Worm (Caenorhabditis elegans) whole organism, late embryonic: Measurements from ENCODE around the gene C27F2.9.

Experiments
- C08G9.2 ChIP-seq: sonication (generic microtip); optimal IDR thresholded peaks from 2 replicates; lab custom pipeline; 2016; ENCODE audit warnings: mild to moderate bottlenecking, missing genetic modification characterization, moderate library complexity, missing compliant biosample characterization
- K09A11.1 ChIP-seq: sonication (generic microtip); optimal IDR thresholded peaks from 2 replicates; lab custom pipeline; 2017; ENCODE audit warnings: antibody characterized with exemption, mild to moderate bottlenecking, missing genetic modification characterization, missing compliant biosample characterization; ENCODE audit not compliant: insufficient read depth
- T23F11.4 ChIP-seq: fragments of 200-800 bp; sonication (Bioruptor generic); optimal IDR thresholded peaks from 2 replicates; lab custom pipeline; 2018; ENCODE audit warnings: mild to moderate bottlenecking, missing genetic modification characterization, missing compliant biosample characterization
- Y22D7AL.16 ChIP-seq: sonication (generic microtip); optimal IDR thresholded peaks from 2 replicates; lab custom pipeline; 2016; ENCODE audit warnings: missing genetic modification characterization, missing compliant biosample characterization
- ahr-1 ChIP-seq: sonication (generic microtip); optimal IDR thresholded peaks from 2 replicates; lab custom pipeline; 2016; ENCODE audit warnings: missing genetic modification characterization, missing compliant biosample characterization
- ceh-18 ChIP-seq: sonication (generic microtip); optimal IDR thresholded peaks from 2 replicates; lab custom pipeline; 2016; ENCODE audit warnings: missing genetic modification characterization, missing compliant biosample characterization
- ceh-19 ChIP-seq: fragments of 200-800 bp; sonication (Bioruptor generic); optimal IDR thresholded peaks from 2 replicates; lab custom pipeline; 2018; ENCODE audit warnings: mild to moderate bottlenecking, missing genetic modification characterization, missing compliant biosample characterization
- ceh-22 ChIP-seq: sonication (generic microtip); optimal IDR thresholded peaks from 2 replicates; lab custom pipeline; 2017; ENCODE audit warnings: missing biosample characterization, missing genetic modification characterization
- ceh-24 ChIP-seq: sonication (generic microtip); optimal IDR thresholded peaks from 2 replicates; lab custom pipeline; 2016; ENCODE audit warnings: mild to moderate bottlenecking, missing genetic modification characterization, missing compliant biosample characterization
- ceh-31 ChIP-seq: sonication (generic microtip); optimal IDR thresholded peaks from 2 replicates; lab custom pipeline; 2016; ENCODE audit warnings: missing genetic modification characterization, missing compliant biosample characterization
- ceh-34 ChIP-seq: sonication (generic microtip); optimal IDR thresholded peaks from 2 replicates; lab custom pipeline; 2016; ENCODE audit warnings: mild to moderate bottlenecking, missing genetic modification characterization, missing compliant biosample characterization
- ceh-45 ChIP-seq: fragments of 200-800 bp; sonication (Bioruptor generic); IDR thresholded peaks from 2 replicates; pipeline ENCODE4 v1.3.6; 2022; ENCODE audit warnings: missing genetic modification reagents, missing genetic modification characterization, missing compliant biosample characterization
- ceh-48 ChIP-seq: sonication (generic microtip); optimal IDR thresholded peaks from 2 replicates; lab custom pipeline; 2016; ENCODE audit warnings: missing genetic modification characterization, inconsistent platforms, missing compliant biosample characterization
- ceh-6 ChIP-seq: fragments of 200-800 bp; sonication (Bioruptor generic); optimal IDR thresholded peaks from 2 replicates; lab custom pipeline; 2018; ENCODE audit warnings: mild to moderate bottlenecking, missing genetic modification characterization, missing compliant biosample characterization
- dmd-4 ChIP-seq: sonication (generic microtip); optimal IDR thresholded peaks from 2 replicates; lab custom pipeline; 2016; ENCODE audit warnings: borderline replicate concordance, missing genetic modification characterization, missing compliant biosample characterization
- dve-1 ChIP-seq: sonication (generic microtip); optimal IDR thresholded peaks from 2 replicates; lab custom pipeline; 2017; ENCODE audit warnings: antibody characterized with exemption, mild to moderate bottlenecking, missing genetic modification characterization, missing compliant biosample characterization
- elt-2 ChIP-seq: sonication (generic microtip); optimal IDR thresholded peaks from 2 replicates; lab custom pipeline; 2016; ENCODE audit warnings: missing genetic modification reagents, missing genetic modification characterization, missing compliant biosample characterization
- eyg-1 ChIP-seq: sonication (generic microtip); optimal IDR thresholded peaks from 2 replicates; lab custom pipeline; 2016; ENCODE audit warnings: missing genotype, missing genetic modification characterization, missing compliant biosample characterization
- fax-1 ChIP-seq: sonication (generic microtip); optimal IDR thresholded peaks from 2 replicates; lab custom pipeline; 2016; ENCODE audit warnings: missing genotype, missing genetic modification characterization, missing compliant biosample characterization
- fkh-10 ChIP-seq: fragments of 150-350 bp; optimal IDR thresholded peaks from 2 replicates; lab custom pipeline; 2014; ENCODE audit warnings: missing biosample characterization, missing genetic modification reagents, missing genetic modification characterization
- fkh-6 ChIP-seq: sonication (generic microtip); optimal IDR thresholded peaks from 2 replicates; lab custom pipeline; 2016; ENCODE audit warnings: missing genetic modification characterization, missing compliant biosample characterization
- gmeb-2 ChIP-seq: sonication (generic microtip); optimal IDR thresholded peaks from 2 replicates; lab custom pipeline; 2016; ENCODE audit warnings: missing genetic modification characterization, inconsistent platforms, missing compliant biosample characterization
- hlh-15 ChIP-seq: sonication (generic microtip); optimal IDR thresholded peaks from 2 replicates; lab custom pipeline; 2016; ENCODE audit warnings: missing genetic modification characterization, missing compliant biosample characterization
- hlh-6 ChIP-seq: sonication (generic microtip); optimal IDR thresholded peaks from 2 replicates; lab custom pipeline; 2016; ENCODE audit warnings: missing genotype, missing genetic modification characterization, missing compliant biosample characterization
- hlh-8 ChIP-seq: sonication (generic microtip); optimal IDR thresholded peaks from 2 replicates; lab custom pipeline; 2016; ENCODE audit warnings: missing genotype, missing genetic modification characterization, missing compliant biosample characterization
- lim-6 ChIP-seq: sonication (generic microtip); optimal IDR thresholded peaks from 2 replicates; lab custom pipeline; 2016; ENCODE audit warnings: missing genetic modification characterization, missing compliant biosample characterization
- lin-11 ChIP-seq: fragments of 200-800 bp; sonication (Bioruptor generic); optimal IDR thresholded peaks from 2 replicates; lab custom pipeline; 2018; ENCODE audit warnings: mild to moderate bottlenecking, missing genetic modification characterization, missing compliant biosample characterization
- mec-3 ChIP-seq: sonication (generic microtip); optimal IDR thresholded peaks from 2 replicates; lab custom pipeline; 2016; ENCODE audit warnings: borderline replicate concordance, missing genetic modification characterization, missing compliant biosample characterization
- nfya-1 ChIP-seq: sonication (generic microtip); optimal IDR thresholded peaks from 2 replicates; lab custom pipeline; 2017; ENCODE audit warnings: missing genetic modification characterization, mild to moderate bottlenecking, missing compliant biosample characterization, antibody characterized with exemption, moderate library complexity
- nhr-11 ChIP-seq: fragments of 150-350 bp; optimal IDR thresholded peaks from 2 replicates; lab custom pipeline; 2014; ENCODE audit warnings: missing biosample characterization, missing genetic modification characterization
- nhr-232 ChIP-seq: sonication (generic microtip); optimal IDR thresholded peaks from 2 replicates; lab custom pipeline; 2016; ENCODE audit warnings: missing genetic modification characterization, missing compliant biosample characterization
- odd-2 ChIP-seq: sonication (generic microtip); optimal IDR thresholded peaks from 2 replicates; lab custom pipeline; 2017; ENCODE audit warnings: antibody characterized with exemption, mild to moderate bottlenecking, missing genetic modification characterization, missing compliant biosample characterization
- pag-3 ChIP-seq: sonication (generic microtip); optimal IDR thresholded peaks from 2 replicates; lab custom pipeline; 2016; ENCODE audit warnings: missing compliant biosample characterization, missing genetic modification characterization, borderline replicate concordance
- pat-9 ChIP-seq: fragments of 200-800 bp; sonication (Bioruptor generic); optimal IDR thresholded peaks from 2 replicates; lab custom pipeline; 2018; ENCODE audit warnings: mild to moderate bottlenecking, missing genetic modification characterization, moderate library complexity, missing compliant biosample characterization
- pha-4 ChIP-seq: fragments of 150-350 bp; optimal IDR thresholded peaks from 2 replicates; lab custom pipeline; 2018; ENCODE audit warnings: missing biosample characterization, missing genetic modification reagents, missing genetic modification characterization
- pqm-1 ChIP-seq: sonication (generic microtip); optimal IDR thresholded peaks from 2 replicates; lab custom pipeline; 2016; ENCODE audit warnings: missing genetic modification characterization, missing compliant biosample characterization
- ref-2 ChIP-seq: sonication (generic microtip); optimal IDR thresholded peaks from 2 replicates; lab custom pipeline; 2016; ENCODE audit warnings: missing genetic modification characterization, missing compliant biosample characterization
- rnt-1 ChIP-seq: sonication (generic microtip); optimal IDR thresholded peaks from 2 replicates; lab custom pipeline; 2016; ENCODE audit warnings: missing genetic modification characterization, missing compliant biosample characterization
- sdc-2 ChIP-seq: sonication (generic microtip); optimal IDR thresholded peaks from 2 replicates; lab custom pipeline; 2016; ENCODE audit warnings: missing genotype, missing genetic modification characterization, missing compliant biosample characterization
- sox-2 ChIP-seq: fragments of 200-800 bp; sonication (Bioruptor generic); IDR thresholded peaks from 2 replicates; pipeline ENCODE4 v1.3.6; 2022; ENCODE audit warnings: missing genetic modification reagents, missing genetic modification characterization, missing compliant biosample characterization
- syd-9 ChIP-seq: sonication (generic microtip); optimal IDR thresholded peaks from 2 replicates; lab custom pipeline; 2016; ENCODE audit warnings: mild to moderate bottlenecking, missing genetic modification characterization, moderate library complexity, missing compliant biosample characterization
- tbx-2 ChIP-seq: sonication (generic microtip); optimal IDR thresholded peaks from 2 replicates; lab custom pipeline; 2016; ENCODE audit warnings: missing genetic modification characterization, missing compliant biosample characterization
- tbx-7 ChIP-seq: sonication (generic microtip); optimal IDR thresholded peaks from 2 replicates; lab custom pipeline; 2016; ENCODE audit warnings: missing genotype, missing genetic modification characterization, missing compliant biosample characterization
- ttx-3 ChIP-seq: sonication (generic microtip); optimal IDR thresholded peaks from 2 replicates; lab custom pipeline; 2016; ENCODE audit warnings: missing genetic modification reagents, missing genetic modification characterization, missing compliant biosample characterization
- unc-3 ChIP-seq, 2 experiments: fragments of 200-800 bp in 1 of 2; sonication (Bioruptor generic) in 1 of 2; sonication (generic microtip) in 1 of 2; conservative IDR thresholded peaks in 1 of 2; optimal IDR thresholded peaks in 1 of 2; 2 replicates each; pipeline versions ENCODE4 v1.3.6 to Lab custom; 2016 to 2022; ENCODE audit warnings: missing compliant biosample characterization in 2 of 2, missing genetic modification characterization in 2 of 2, missing genetic modification reagents in 1 of 2
- ztf-16 ChIP-seq: sonication (generic microtip); optimal IDR thresholded peaks from 2 replicates; lab custom pipeline; 2017; ENCODE audit warnings: missing genetic modification characterization, missing compliant biosample characterization

The C27F2.9 gene

DNA sequence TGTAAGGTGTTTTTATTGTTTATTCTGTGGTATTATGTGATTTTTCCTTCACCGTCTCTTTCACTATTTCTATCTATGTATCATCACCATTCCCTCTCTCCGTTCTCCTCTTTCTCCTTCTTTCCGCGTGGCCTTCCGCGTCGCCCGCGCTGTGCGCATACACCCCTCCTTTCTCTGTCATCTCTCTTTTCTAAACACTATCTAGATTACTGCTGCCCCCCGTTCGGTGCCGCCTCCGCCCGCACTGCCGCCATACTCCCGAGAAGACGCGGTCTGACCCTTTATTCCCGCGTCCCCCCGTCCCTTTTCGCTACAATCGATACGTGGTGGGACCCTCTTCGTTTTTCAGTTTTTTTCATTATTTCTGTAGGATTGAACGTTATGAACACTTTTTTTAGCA lies 14.2 kb downstream of the C27F2.9 start (continued):
- no peak for TF ChIP-seq K09A11.1 (tag; lab: Kevin White, UChicago)
- peak; percentile 42 for TF ChIP-seq C08G9.2 (tag; lab: Kevin White, UChicago)
- TF ChIP-seq mec-3 (tag; lab: Kevin White, UChicago) = no peak
- no peak for TF ChIP-seq ceh-24
- TF ChIP-seq eyg-1 (tag; lab: Kevin White, UChicago) = no peak
- TF ChIP-seq hlh-8 = no peak
- no peak for TF ChIP-seq ahr-1 (tag; lab: Kevin White, UChicago)
- no peak for TF ChIP-seq ceh-45
- TF ChIP-seq sdc-2 = peak; percentile 49
- TF ChIP-seq gmeb-2 (tag; lab: Kevin White, UChicago) = no peak
- no peak for TF ChIP-seq ceh-22 (tag; lab: Kevin White, UChicago)
- TF ChIP-seq rnt-1 = peak; percentile 23
- no peak for TF ChIP-seq nhr-11 (tag; lab: Kevin White, UChicago)
- TF ChIP-seq fkh-10 (GFP tag; lab: Kevin White, UChicago) = no peak
- TF ChIP-seq Y22D7AL.16 (tag; lab: Kevin White, UChicago) = no peak
- no peak for TF ChIP-seq syd-9 (tag; lab: Kevin White, UChicago)
- TF ChIP-seq nhr-232 (tag; lab: Kevin White, UChicago) = no peak
- TF ChIP-seq ceh-31 (tag; lab: Kevin White, UChicago) = peak; percentile 50
- no peak for TF ChIP-seq elt-2 (tag; lab: Kevin White, UChicago)
- peak; percentile 43 for TF ChIP-seq T23F11.4 (GFP tag; lab: Kevin White, UChicago)
- no peak for TF ChIP-seq ceh-48 (tag; lab: Kevin White, UChicago)
- TF ChIP-seq lin-11 = no peak
- no peak for TF ChIP-seq fkh-6 (tag; lab: Kevin White, UChicago)
- no peak for TF ChIP-seq ztf-16
- TF ChIP-seq pag-3 = no peak
- TF ChIP-seq nfya-1 (tag; lab: Kevin White, UChicago) = peak; percentile 11
- TF ChIP-seq dve-1 (tag; lab: Kevin White, UChicago) = no peak
- TF ChIP-seq hlh-6 = no peak
- peak; percentile 41 for TF ChIP-seq tbx-2
- no peak for TF ChIP-seq ceh-6 (GFP tag; lab: Kevin White, UChicago)
- TF ChIP-seq ref-2 (tag; lab: Kevin White, UChicago) = peak; percentile 14
- TF ChIP-seq hlh-15 (tag; lab: Kevin White, UChicago) = no peak
- TF ChIP-seq tbx-7 (tag; lab: Kevin White, UChicago) = peak; percentile 4
- peak; percentile 49 for TF ChIP-seq ceh-34 (tag; lab: Kevin White, UChicago)
- TF ChIP-seq sox-2 (GFP tag; lab: Robert Waterston, UW) = no peak
- TF ChIP-seq lim-6 (tag; lab: Kevin White, UChicago) = no peak
- TF ChIP-seq pat-9 = no peak
- peak; percentile 17 for TF ChIP-seq ceh-19
- no peak for TF ChIP-seq ttx-3 (tag; lab: Kevin White, UChicago)
- TF ChIP-seq ceh-18 (tag; lab: Kevin White, UChicago) = no peak
- TF ChIP-seq unc-3 (GFP tag; conservative IDR thresholded peaks at IDR 0.05; lab: Robert Waterston, UW) = no peak
- no peak for TF ChIP-seq unc-3 (tag; optimal IDR thresholded peaks at IDR 0.05; lab: Kevin White, UChicago)
- no peak for TF ChIP-seq pqm-1 (tag; lab: Kevin White, UChicago)
- TF ChIP-seq pha-4 (tag; lab: Kevin White, UChicago) = no peak
- peak; percentile 45 for TF ChIP-seq dmd-4
- no peak for TF ChIP-seq odd-2
- no peak for TF ChIP-seq fax-1 (tag; lab: Kevin White, UChicago)
- TF ChIP-seq, all 69 proteins: peak for 16
